Fruit fly (Drosophila melanogaster) whole organism, embryonic: ENCODE results near the gene CG10333.
A peak's percentile ranks its signal among the peaks of the same experiment; 100 is the strongest.

ENCODE experiments used
- Atf3 ChIP-seq: fragments of 200-800 bp; sonication (Bioruptor generic); optimal IDR thresholded peaks from 3 replicates; lab custom pipeline; 2016; ENCODE audit warnings: missing biosample characterization, missing genetic modification characterization
- Atf6 ChIP-seq: fragments of 200-800 bp; sonication (Bioruptor generic); IDR thresholded peaks from 2 replicates; pipeline ENCODE4 v1.3.6; 2022; ENCODE audit warnings: missing biosample characterization, missing genetic modification characterization
- CG12071 ChIP-seq: fragments of 200-800 bp; sonication (Bioruptor generic); optimal IDR thresholded peaks from 3 replicates; lab custom pipeline; 2018; ENCODE audit warnings: missing biosample characterization, mild to moderate bottlenecking, missing genetic modification characterization
- CG12104 ChIP-seq: fragments of 200-800 bp; sonication (Bioruptor generic); optimal IDR thresholded peaks from 3 replicates; lab custom pipeline; 2016; ENCODE audit warnings: missing biosample characterization, missing genetic modification characterization
- CG13287 ChIP-seq: fragments of 200-800 bp; sonication (Bioruptor generic); IDR thresholded peaks from 2 replicates; pipeline ENCODE4 v1.3.6; 2022; ENCODE audit warnings: missing biosample characterization, missing genetic modification characterization; ENCODE audit not compliant: partially characterized antibody
- CG1647 ChIP-seq: fragments of 200-800 bp; sonication (Bioruptor generic); optimal IDR thresholded peaks from 3 replicates; lab custom pipeline; 2016; ENCODE audit warnings: missing biosample characterization, missing genetic modification characterization
- CG17385 ChIP-seq: fragments of 200-800 bp; sonication (Bioruptor generic); optimal IDR thresholded peaks from 3 replicates; lab custom pipeline; 2018; ENCODE audit warnings: missing biosample characterization, mild to moderate bottlenecking, missing genetic modification characterization
- CG17912 ChIP-seq: fragments of 200-800 bp; sonication (Bioruptor generic); optimal IDR thresholded peaks from 2 replicates; lab custom pipeline; 2018; ENCODE audit warnings: missing biosample characterization, mild to moderate bottlenecking, missing genetic modification characterization
- CG18476 ChIP-seq: fragments of 200-800 bp; sonication (Bioruptor generic); optimal IDR thresholded peaks from 2 replicates; lab custom pipeline; 2016; ENCODE audit warnings: missing biosample characterization, mild to moderate bottlenecking, missing genetic modification characterization
- CG18599 ChIP-seq: fragments of 200-800 bp; sonication (Bioruptor generic); optimal IDR thresholded peaks from 3 replicates; lab custom pipeline; 2017; ENCODE audit warnings: missing biosample characterization, missing genetic modification characterization, mild to moderate bottlenecking, moderate library complexity, missing genetic modification reagents
- CG2678 ChIP-seq: fragments of 200-800 bp; sonication (Bioruptor generic); optimal IDR thresholded peaks from 3 replicates; lab custom pipeline; 2019; ENCODE audit warnings: missing biosample characterization, mild to moderate bottlenecking, missing genetic modification characterization, moderate library complexity
- CG31388 ChIP-seq: fragments of 200-800 bp; sonication (Bioruptor generic); optimal IDR thresholded peaks from 2 replicates; lab custom pipeline; 2016; ENCODE audit warnings: missing biosample characterization, missing genetic modification characterization
- CG3163 ChIP-seq: fragments of 200-800 bp; sonication (Bioruptor generic); optimal IDR thresholded peaks from 3 replicates; lab custom pipeline; 2016; ENCODE audit warnings: missing biosample characterization, missing genetic modification characterization
- CG32532 ChIP-seq: fragments of 200-800 bp; sonication (Bioruptor generic); IDR thresholded peaks from 2 replicates; pipeline ENCODE4 v1.3.6; 2022; ENCODE audit warnings: missing biosample characterization, missing genetic modification characterization
- CG4328 ChIP-seq: fragments of 200-800 bp; sonication (Bioruptor generic); optimal IDR thresholded peaks from 3 replicates; lab custom pipeline; 2017; ENCODE audit warnings: missing biosample characterization, missing genetic modification reagents, missing genetic modification characterization
- CG6813 ChIP-seq: fragments of 200-800 bp; sonication (Bioruptor generic); optimal IDR thresholded peaks from 2 replicates; lab custom pipeline; 2017; ENCODE audit warnings: missing biosample characterization, missing genetic modification characterization, mild to moderate bottlenecking, moderate library complexity, missing genetic modification reagents
- CG9797 ChIP-seq: fragments of 200-800 bp; sonication (Bioruptor generic); optimal IDR thresholded peaks from 3 replicates; lab custom pipeline; 2018; ENCODE audit warnings: missing biosample characterization, mild to moderate bottlenecking, missing genetic modification characterization
- Dbx ChIP-seq: fragments of 200-800 bp; sonication (Bioruptor generic); IDR thresholded peaks from 3 replicates; pipeline ENCODE4 v1.3.6; 2022; ENCODE audit warnings: missing biosample characterization, missing genetic modification characterization
- Deaf1 ChIP-seq: fragments of 200-800 bp; optimal IDR thresholded peaks from 3 replicates; lab custom pipeline; 2019; ENCODE audit warnings: missing biosample characterization, mild to moderate bottlenecking, missing genetic modification characterization, moderate library complexity
- Gug ChIP-seq: fragments of 200-800 bp; sonication (Bioruptor generic); IDR thresholded peaks from 4 replicates; pipeline ENCODE4 v1.3.6; 2022; ENCODE audit warnings: missing biosample characterization, missing genetic modification characterization
- Hmr ChIP-seq: fragments of 200-800 bp; sonication (Bioruptor generic); optimal IDR thresholded peaks from 3 replicates; lab custom pipeline; 2017; ENCODE audit warnings: mild to moderate bottlenecking, missing biosample characterization, missing genetic modification reagents, missing genetic modification characterization
- NfI ChIP-seq: fragments of 200-800 bp; sonication (Bioruptor generic); optimal IDR thresholded peaks from 3 replicates; lab custom pipeline; 2018; ENCODE audit warnings: missing biosample characterization, mild to moderate bottlenecking, missing genetic modification characterization, moderate library complexity
- Opbp ChIP-seq: fragments of 200-800 bp; sonication (Bioruptor generic); IDR thresholded peaks from 3 replicates; pipeline ENCODE4 v1.3.6; 2022; ENCODE audit warnings: missing biosample characterization, missing genetic modification characterization; ENCODE audit not compliant: partially characterized antibody
- Side ChIP-seq: fragments of 200-800 bp; sonication (Bioruptor generic); optimal IDR thresholded peaks from 2 replicates; lab custom pipeline; 2016; ENCODE audit warnings: missing biosample characterization, missing genetic modification characterization
- Spps ChIP-seq: fragments of 200-800 bp; sonication (Bioruptor generic); optimal IDR thresholded peaks from 2 replicates; lab custom pipeline; 2018; ENCODE audit warnings: missing biosample characterization, mild to moderate bottlenecking, missing genetic modification characterization
- Trl ChIP-seq, 3 experiments: fragments of >200 bp in 2 of 3; fragments of 200-800 bp in 1 of 3; sonication (Bioruptor generic) in 1 of 3; optimal IDR thresholded peaks; 2 replicates in 1 of 3; 3 replicates in 2 of 3; lab custom pipeline; 2016 to 2017; ENCODE audit warnings: missing biosample characterization in 1 of 3, missing genetic modification characterization in 1 of 3
- ac ChIP-seq: fragments of 200-800 bp; sonication (Bioruptor generic); optimal IDR thresholded peaks from 3 replicates; lab custom pipeline; 2017; ENCODE audit warnings: missing biosample characterization, mild to moderate bottlenecking, missing genetic modification characterization
- al ChIP-seq: fragments of 200-800 bp; sonication (Bioruptor generic); IDR thresholded peaks from 2 replicates; pipeline ENCODE4 v1.3.6; 2022; ENCODE audit warnings: missing biosample characterization, missing genetic modification characterization
- aop ChIP-seq: fragments of 200-800 bp; sonication (Bioruptor generic); IDR thresholded peaks from 2 replicates; pipeline ENCODE4 v1.3.6; 2022; ENCODE audit warnings: missing biosample characterization, missing genetic modification characterization
- bbx ChIP-seq: fragments of 200-800 bp; sonication (Bioruptor generic); IDR thresholded peaks from 2 replicates; pipeline ENCODE4 v1.3.6; 2022; ENCODE audit warnings: missing biosample characterization, missing genetic modification characterization; ENCODE audit not compliant: partially characterized antibody
- cwo ChIP-seq: fragments of 200-800 bp; sonication (Bioruptor generic); optimal IDR thresholded peaks from 3 replicates; lab custom pipeline; 2017; ENCODE audit warnings: missing biosample characterization, missing genetic modification characterization, mild to moderate bottlenecking, moderate library complexity, missing genetic modification reagents
- dmrt11E ChIP-seq: fragments of 200-800 bp; sonication (Bioruptor generic); optimal IDR thresholded peaks from 3 replicates; lab custom pipeline; 2018; ENCODE audit warnings: missing biosample characterization, mild to moderate bottlenecking, missing genetic modification characterization, moderate library complexity
- emc ChIP-seq: fragments of 200-800 bp; sonication (Bioruptor generic); optimal IDR thresholded peaks from 2 replicates; lab custom pipeline; 2016; ENCODE audit warnings: missing biosample characterization, missing genetic modification characterization
- exex ChIP-seq: fragments of 200-800 bp; sonication (Bioruptor generic); optimal IDR thresholded peaks from 4 replicates; lab custom pipeline; 2018; ENCODE audit warnings: missing biosample characterization, mild to moderate bottlenecking, missing genetic modification characterization, moderate library complexity
- gcm ChIP-seq: fragments of 200-800 bp; sonication (Bioruptor generic); optimal IDR thresholded peaks from 2 replicates; lab custom pipeline; 2019; ENCODE audit warnings: missing biosample characterization, mild to moderate bottlenecking, missing genetic modification characterization, moderate library complexity
- grn ChIP-seq: fragments of 200-800 bp; sonication (Bioruptor generic); optimal IDR thresholded peaks from 3 replicates; lab custom pipeline; 2017; ENCODE audit warnings: missing biosample characterization, missing genetic modification characterization
- gro ChIP-seq: fragments of 200-800 bp; sonication (Bioruptor generic); optimal IDR thresholded peaks from 2 replicates; lab custom pipeline; 2016; ENCODE audit warnings: missing biosample characterization, missing genetic modification characterization
- her ChIP-seq: fragments of 200-800 bp; sonication (Bioruptor generic); optimal IDR thresholded peaks from 2 replicates; lab custom pipeline; 2016; ENCODE audit warnings: missing biosample characterization, missing genetic modification characterization
- kah ChIP-seq: fragments of 200-800 bp; sonication (Bioruptor generic); optimal IDR thresholded peaks from 2 replicates; lab custom pipeline; 2018; ENCODE audit warnings: missing biosample characterization, mild to moderate bottlenecking, missing genetic modification characterization
- lab ChIP-seq: fragments of 200-800 bp; sonication (Bioruptor generic); optimal IDR thresholded peaks from 3 replicates; lab custom pipeline; 2017; ENCODE audit warnings: missing biosample characterization, missing genetic modification characterization, mild to moderate bottlenecking, moderate library complexity, missing genetic modification reagents
- org-1 ChIP-seq: fragments of 200-800 bp; sonication (Bioruptor generic); optimal IDR thresholded peaks from 2 replicates; lab custom pipeline; 2017; ENCODE audit warnings: missing biosample characterization, missing genetic modification characterization
- scrt ChIP-seq: fragments of 200-800 bp; sonication (Bioruptor generic); optimal IDR thresholded peaks from 2 replicates; lab custom pipeline; 2018; ENCODE audit warnings: missing biosample characterization, mild to moderate bottlenecking, missing genetic modification characterization, moderate library complexity
- sens-2 ChIP-seq: fragments of 200-800 bp; sonication (Bioruptor generic); IDR thresholded peaks from 2 replicates; pipeline ENCODE4 v1.3.6; 2022; ENCODE audit warnings: missing biosample characterization, missing genetic modification characterization
- seq ChIP-seq: fragments of 200-800 bp; sonication (Bioruptor generic); IDR thresholded peaks from 2 replicates; pipeline ENCODE4 v1.3.6; 2022; ENCODE audit warnings: missing biosample characterization, missing genetic modification characterization
- sima ChIP-seq: fragments of 200-800 bp; sonication (Bioruptor generic); optimal IDR thresholded peaks from 2 replicates; lab custom pipeline; 2016; ENCODE audit warnings: missing biosample characterization, missing genetic modification characterization
- sqz ChIP-seq: fragments of 200-800 bp; sonication (Bioruptor generic); optimal IDR thresholded peaks from 3 replicates; lab custom pipeline; 2018; ENCODE audit warnings: missing biosample characterization, mild to moderate bottlenecking, missing genetic modification characterization
- tap ChIP-seq: fragments of 200-800 bp; optimal IDR thresholded peaks from 3 replicates; lab custom pipeline; 2019; ENCODE audit warnings: missing biosample characterization, mild to moderate bottlenecking, missing genetic modification characterization, moderate library complexity
- trem ChIP-seq: fragments of 200-800 bp; optimal IDR thresholded peaks from 3 replicates; lab custom pipeline; 2019; ENCODE audit warnings: missing biosample characterization, mild to moderate bottlenecking, missing genetic modification characterization, moderate library complexity
- z ChIP-seq: fragments of 200-800 bp; sonication (Bioruptor generic); IDR thresholded peaks from 3 replicates; pipeline ENCODE4 v1.3.6; 2022; ENCODE audit warnings: missing biosample characterization, missing genetic modification characterization

The CG10333 gene

dm6 chr2L:18563020-18563546 is 43.5 kb upstream of the CG10333 start (continued):
- TF ChIP-seq NfI (GFP tag; lab: Kevin White, UChicago) (peak; percentile 20), dmrt11E (tag; lab: Kevin White, UChicago) (no peak), cwo (GFP tag; lab: Kevin White, UChicago) (peak; percentile 65), aop (GFP tag; lab: Robert Waterston, UW) (no peak), Dbx (GFP tag; lab: Robert Waterston, UW) (peak; percentile 61; the same call in 2 of the 3 replicates), scrt (GFP tag; lab: Kevin White, UChicago) (peak; percentile 65), sens-2 (GFP tag; lab: Robert Waterston, UW) (no peak), bbx (peak; percentile 53; the same call in 1 of the 2 replicates), al (no peak), CG18599 (GFP tag; lab: Kevin White, UChicago) (peak; percentile 14), CG17912 (GFP tag; lab: Kevin White, UChicago) (no peak), CG2678 (tag; lab: Kevin White, UChicago) (peak; percentile 4), CG1647 (GFP tag; lab: Kevin White, UChicago) (no peak), gcm (GFP tag; lab: Kevin White, UChicago) (no peak), org-1 (GFP tag; lab: Kevin White, UChicago) (no peak), Spps (tag; lab: Kevin White, UChicago) (no peak), sqz (GFP tag; lab: Kevin White, UChicago) (peak; percentile 20), ac (no peak), Atf3 (GFP tag; lab: Kevin White, UChicago) (no peak), CG32532 (GFP tag; lab: Robert Waterston, UW) (no peak), CG12071 (GFP tag; lab: Kevin White, UChicago) (peak; percentile 42), z (peak; percentile 98), CG3163 (GFP tag; lab: Kevin White, UChicago) (no peak), Trl (optimal IDR thresholded peaks at IDR 0.05; lab: Kevin White, UChicago) (peak in 1 of 2 experiments; percentile 42), Trl (GFP tag; optimal IDR thresholded peaks at IDR 0.05; lab: Kevin White, UChicago) (no peak), trem (tag; lab: Kevin White, UChicago) (no peak), grn (peak; percentile 61), CG17385 (GFP tag; lab: Kevin White, UChicago) (peak; percentile 40), Atf6 (GFP tag; lab: Robert Waterston, UW) (no peak), Side (GFP tag; lab: Kevin White, UChicago) (peak; percentile 37), gro (peak; percentile 47), sima (GFP tag; lab: Kevin White, UChicago) (no peak), tap (tag; lab: Kevin White, UChicago) (peak; percentile 17), seq (GFP tag; lab: Robert Waterston, UW) (no peak; the same call in 1 of the 2 replicates), her (GFP tag; lab: Kevin White, UChicago) (peak; percentile 10), Hmr (GFP tag; lab: Kevin White, UChicago) (peak; percentile 35), CG18476 (GFP tag; lab: Kevin White, UChicago) (no peak), kah (GFP tag; lab: Kevin White, UChicago) (no peak), CG4328 (GFP tag; lab: Kevin White, UChicago) (peak; percentile 2), exex (tag; lab: Kevin White, UChicago) (peak; percentile 3), CG6813 (GFP tag; lab: Kevin White, UChicago) (peak; percentile 9), Deaf1 (peak; percentile 50), lab (peak; percentile 49), CG31388 (GFP tag; lab: Kevin White, UChicago) (no peak), CG13287 (peak; percentile 29; the same call in 1 of the 2 replicates), CG9797 (GFP tag; lab: Kevin White, UChicago) (no peak), Gug (no peak), CG12104 (GFP tag; lab: Kevin White, UChicago) (no peak), Opbp (GFP tag; lab: Robert Waterston, UW) (0 out of 3 replicates have a peak, but pooled peaks have one; percentile 9), emc (GFP tag; lab: Kevin White, UChicago) (no peak)
